Worm (Caenorhabditis elegans) whole organism, L2 larva: ENCODE results near the gene ZK228.1.

Experiments
- F13H6.1 ChIP-seq: sonication (generic microtip); optimal IDR thresholded peaks from 2 replicates; lab custom pipeline; 2016; ENCODE audit warnings: missing genetic modification characterization, missing compliant biosample characterization
- alr-1 ChIP-seq: fragments of 150-350 bp; optimal IDR thresholded peaks from 2 replicates; lab custom pipeline; 2014; ENCODE audit warnings: missing biosample characterization, missing genetic modification characterization
- aly-2 ChIP-seq: fragments of 150-350 bp; optimal IDR thresholded peaks from 2 replicates; lab custom pipeline; 2014; ENCODE audit warnings: missing biosample characterization, missing genetic modification characterization
- elt-1 ChIP-seq: fragments of 150-350 bp; optimal IDR thresholded peaks from 2 replicates; lab custom pipeline; 2014; ENCODE audit warnings: missing biosample characterization, missing genetic modification characterization
- fos-1 ChIP-seq: fragments of 150-350 bp; optimal IDR thresholded peaks from 2 replicates; lab custom pipeline; 2014; ENCODE audit warnings: missing biosample characterization, missing genetic modification characterization
- lin-11 ChIP-seq: fragments of 150-350 bp; sonication (generic microtip); optimal IDR thresholded peaks from 2 replicates; lab custom pipeline; 2014; ENCODE audit warnings: missing biosample characterization, missing genetic modification characterization, inconsistent platforms, mixed read lengths
- lin-39 ChIP-seq: fragments of 150-350 bp; optimal IDR thresholded peaks from 2 replicates; lab custom pipeline; 2014; ENCODE audit warnings: missing biosample characterization, missing genetic modification reagents, missing genetic modification characterization
- mdl-1 ChIP-seq, 2 experiments: fragments of 150-350 bp in 1 of 2; sonication (generic microtip) in 1 of 2; optimal IDR thresholded peaks; 2 replicates each; lab custom pipeline; 2017; ENCODE audit warnings: missing biosample characterization in 2 of 2, missing genetic modification characterization in 2 of 2
- nhr-12 ChIP-seq: fragments of 150-350 bp; optimal IDR thresholded peaks from 2 replicates; lab custom pipeline; 2014; ENCODE audit warnings: missing biosample characterization, missing genetic modification characterization
- nhr-25 ChIP-seq: fragments of 150-350 bp; sonication (generic microtip); optimal IDR thresholded peaks from 3 replicates; lab custom pipeline; 2014; ENCODE audit warnings: missing biosample characterization, missing genetic modification characterization
- nhr-77 ChIP-seq: fragments of 150-350 bp; optimal IDR thresholded peaks from 2 replicates; lab custom pipeline; 2014; ENCODE audit warnings: missing biosample characterization, missing genetic modification characterization
- skn-1 ChIP-seq: sonication (generic microtip); optimal IDR thresholded peaks from 2 replicates; lab custom pipeline; 2017; ENCODE audit warnings: missing biosample characterization, missing genetic modification characterization
- unc-62 ChIP-seq: fragments of 150-350 bp; optimal IDR thresholded peaks from 2 replicates; lab custom pipeline; 2014; ENCODE audit warnings: missing biosample characterization, missing genetic modification reagents, missing genetic modification characterization

ce11 chrV:18456574-18456973 lies 12.4 kb downstream of the ZK228.1 start, which contains the start of gene ZK228.10:
- TF ChIP-seq lin-11 (tag; lab: Kevin White, UChicago) = no peak
- TF ChIP-seq aly-2 (tag; lab: Kevin White, UChicago) = no peak
- TF ChIP-seq nhr-77 = no peak
- TF ChIP-seq nhr-12 (tag; lab: Kevin White, UChicago) = no peak
- no peak for TF ChIP-seq alr-1 (tag; lab: Kevin White, UChicago)
- no peak for TF ChIP-seq fos-1 (tag; lab: Kevin White, UChicago)
- no peak for TF ChIP-seq unc-62 (GFP tag; lab: Kevin White, UChicago)
- no peak for TF ChIP-seq skn-1 (tag; lab: Kevin White, UChicago)
- TF ChIP-seq mdl-1 (tag; optimal IDR thresholded peaks at IDR 0.05; lab: Kevin White, UChicago) = no peak
- no peak for TF ChIP-seq elt-1 (tag; lab: Kevin White, UChicago)
- no peak for TF ChIP-seq lin-39
- no peak for TF ChIP-seq F13H6.1 (tag; lab: Kevin White, UChicago)
- TF ChIP-seq nhr-25 (tag; lab: Kevin White, UChicago) = no peak
